Worm (Caenorhabditis elegans): ENCODE results near the gene nep-9.

DNA sequence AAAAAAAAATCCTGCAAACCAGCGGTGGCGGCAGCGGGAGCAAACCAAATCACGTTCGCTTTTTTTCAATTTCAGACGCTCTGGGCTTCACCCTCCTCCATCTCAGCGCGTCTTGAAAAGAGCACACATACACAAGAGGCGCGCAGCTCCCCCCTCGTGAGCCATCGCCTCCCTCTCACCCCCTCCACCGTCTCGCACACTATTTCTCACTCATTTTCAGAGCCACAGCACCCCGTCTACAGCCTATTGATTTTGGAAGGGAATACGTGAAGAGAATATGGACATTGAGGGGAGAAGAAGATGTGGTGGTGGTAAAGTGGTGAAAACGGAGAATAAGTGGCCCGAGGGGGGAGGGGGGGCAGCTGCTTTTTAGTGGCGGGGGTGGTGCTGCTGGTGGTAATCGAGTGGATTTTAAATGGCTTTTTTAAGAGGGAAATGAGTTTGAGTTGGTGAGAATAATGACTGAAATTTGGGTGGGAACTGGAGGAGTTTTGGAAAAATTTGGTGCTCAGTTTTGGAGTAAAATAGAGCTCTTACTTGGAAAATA lies 29.1 kb upstream of the nep-9 start:
- TF ChIP-seq zag-1 (tag; optimal IDR thresholded peaks at IDR 0.05) = peak; percentile 9
- TF ChIP-seq ztf-4 (tag; optimal IDR thresholded peaks at IDR 0.05) = no peak
- peak in 1 of 2 experiments; percentile 49 for TF ChIP-seq lsy-2 (tag; optimal IDR thresholded peaks at IDR 0.05)
- TF ChIP-seq egl-27 (tag; optimal IDR thresholded peaks at IDR 0.05) = no peak
- TF ChIP-seq nhr-25 (tag; optimal IDR thresholded peaks at IDR 0.05) = no peak
- peak in 1 of 2 experiments; percentile 51 for TF ChIP-seq mdl-1 (tag; optimal IDR thresholded peaks at IDR 0.05)
- TF ChIP-seq Y55F3AM.14 (GFP tag; optimal IDR thresholded peaks at IDR 0.05) = no peak
- no peak for TF ChIP-seq skn-1 (tag; optimal IDR thresholded peaks at IDR 0.05)
- no peak for TF ChIP-seq nhr-10 (tag; optimal IDR thresholded peaks at IDR 0.05)
- TF ChIP-seq aly-2 (tag; optimal IDR thresholded peaks at IDR 0.05) = no peak
- TF ChIP-seq ceh-16 (tag; optimal IDR thresholded peaks at IDR 0.05) = no peak
- TF ChIP-seq unc-55 (GFP tag; optimal IDR thresholded peaks at IDR 0.05) = peak; percentile 73
- no peak for TF ChIP-seq ztf-1 (GFP tag; conservative IDR thresholded peaks at IDR 0.05)
